Worm (Caenorhabditis elegans) whole organism, L1 larva: ENCODE data around the gene F08D12.3.

Experiments used
- ama-1 ChIP-seq: fragments of 150-350 bp; optimal IDR thresholded peaks from 2 replicates; lab custom pipeline; 2014
- blmp-1 ChIP-seq: fragments of 150-350 bp; optimal IDR thresholded peaks from 2 replicates; lab custom pipeline; 2014; ENCODE audit warnings: missing biosample characterization, missing genetic modification characterization
- fkh-8 ChIP-seq: sonication (generic microtip); optimal IDR thresholded peaks from 2 replicates; lab custom pipeline; 2016; ENCODE audit warnings: mild to moderate bottlenecking, missing genetic modification characterization, missing compliant biosample characterization
- grh-1 ChIP-seq: fragments of 200-800 bp; sonication (Bioruptor generic); IDR thresholded peaks from 2 replicates; pipeline ENCODE4 v1.3.6; 2022; ENCODE audit warnings: missing genetic modification reagents, missing genetic modification characterization, missing compliant biosample characterization
- mdl-1 ChIP-seq, 2 experiments: fragments of 150-350 bp; optimal IDR thresholded peaks; 2 replicates each; lab custom pipeline; 2014 to 2017; ENCODE audit warnings: missing biosample characterization in 2 of 2, missing genetic modification characterization in 2 of 2, inconsistent platforms in 1 of 2
- nhr-28 ChIP-seq: fragments of 150-350 bp; optimal IDR thresholded peaks from 2 replicates; lab custom pipeline; 2014; ENCODE audit warnings: missing biosample characterization, missing genetic modification characterization
- nhr-76 ChIP-seq: sonication (generic microtip); optimal IDR thresholded peaks from 2 replicates; lab custom pipeline; 2017; ENCODE audit warnings: missing biosample characterization, missing genetic modification characterization
- pax-3 ChIP-seq: fragments of 200-800 bp; sonication (Bioruptor generic); optimal IDR thresholded peaks from 2 replicates; lab custom pipeline; 2018; ENCODE audit warnings: mild to moderate bottlenecking, missing genetic modification characterization, moderate library complexity, missing compliant biosample characterization
- pqm-1 ChIP-seq: sonication (generic microtip); optimal IDR thresholded peaks from 3 replicates; lab custom pipeline; 2017; ENCODE audit warnings: missing biosample characterization, missing genetic modification characterization
- snpc-4 ChIP-seq: fragments of 150-350 bp; optimal IDR thresholded peaks from 2 replicates; lab custom pipeline; 2014; ENCODE audit warnings: missing biosample characterization, missing genetic modification characterization

DNA sequence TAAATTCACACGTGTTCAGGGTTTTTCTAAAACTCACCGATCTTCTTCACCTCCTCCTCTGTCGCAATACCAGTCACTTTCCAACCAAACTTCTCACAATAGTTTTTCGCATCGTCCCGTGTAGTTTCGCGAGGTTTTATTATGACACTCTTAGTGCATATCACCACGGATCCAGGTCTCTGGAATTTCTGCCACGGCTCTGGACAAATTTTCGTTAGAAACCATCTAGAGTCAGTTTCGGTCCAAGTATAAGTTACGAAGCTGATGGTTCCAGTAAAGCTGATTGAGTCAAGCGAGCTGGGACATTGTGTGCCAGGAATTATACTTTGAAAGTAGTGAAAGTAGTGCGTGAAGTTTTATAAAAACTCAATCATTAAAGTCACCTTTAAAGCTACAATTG, 23.0 kb upstream of the F08D12.3 start:
- TF ChIP-seq nhr-28: no peak
- no peak for TF ChIP-seq pqm-1 (tag; lab: Kevin White, UChicago)
- TF ChIP-seq mdl-1 (tag; optimal IDR thresholded peaks at IDR 0.05; lab: Kevin White, UChicago): no peak
- TF ChIP-seq grh-1 (GFP tag; lab: Robert Waterston, UW): no peak
- TF ChIP-seq fkh-8 (tag; lab: Kevin White, UChicago): no peak
- no peak for TF ChIP-seq pax-3 (tag; lab: Kevin White, UChicago)
- no peak for TF ChIP-seq blmp-1 (tag; lab: Kevin White, UChicago)
- no peak for TF ChIP-seq ama-1 (lab: Kevin White, UChicago)
- no peak for TF ChIP-seq nhr-76 (tag; lab: Kevin White, UChicago)
- TF ChIP-seq snpc-4 (tag; lab: Kevin White, UChicago): no peak
